Fruit fly (Drosophila melanogaster): ENCODE measurements around the gene CG10920.

DNA sequence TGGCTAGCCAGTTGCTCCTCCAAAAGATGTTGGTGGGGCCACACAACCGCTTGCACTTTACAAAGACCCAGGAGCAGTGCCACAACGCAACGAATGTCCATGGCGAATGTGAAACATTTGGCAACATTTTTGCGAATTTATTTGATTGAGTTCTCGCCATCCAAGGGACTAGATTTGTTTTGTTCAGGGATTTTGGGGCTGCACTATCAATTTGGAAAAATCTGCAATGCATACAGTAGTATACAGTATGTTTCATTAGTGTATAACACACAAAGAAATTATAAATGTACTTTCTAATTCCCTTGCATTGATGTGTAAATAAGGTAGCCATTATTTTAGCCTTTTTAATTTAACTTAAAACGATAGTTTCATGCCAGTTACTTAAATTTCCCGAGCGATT is 24.7 kb upstream of the CG10920 start, which contains the start of gene Ir7d:
- no peak for TF ChIP-seq CG11617 (GFP tag; optimal IDR thresholded peaks at IDR 0.05)
- no peak for TF ChIP-seq kay (GFP tag; ENCODE audit: borderline replicate concordance)
- TF ChIP-seq CG1620 (GFP tag; optimal IDR thresholded peaks at IDR 0.05), result no peak
- no peak for TF ChIP-seq Hr96 (GFP tag; optimal IDR thresholded peaks at IDR 0.05)
- TF ChIP-seq Crg-1 (GFP tag; optimal IDR thresholded peaks at IDR 0.05), result no peak
- no peak for TF ChIP-seq CG33017 (tag; optimal IDR thresholded peaks at IDR 0.05)
- TF ChIP-seq Clk (GFP tag; optimal IDR thresholded peaks at IDR 0.05), result no peak
- TF ChIP-seq toe (GFP tag; optimal IDR thresholded peaks at IDR 0.05), result no peak
- TF ChIP-seq CG7101 (tag; optimal IDR thresholded peaks at IDR 0.05), result no peak
- no peak for TF ChIP-seq CG7045 (GFP tag; optimal IDR thresholded peaks at IDR 0.05)
- no peak for TF ChIP-seq Mnt (GFP tag; optimal IDR thresholded peaks at IDR 0.05)
- no peak for TF ChIP-seq pad (GFP tag; optimal IDR thresholded peaks at IDR 0.05)

Data from whole organism, adult.